Worm (Caenorhabditis elegans): ENCODE results near the gene grk-2.

The grk-2 gene

ce11 chrIII:698814-699213 lies 22.9 kb downstream of the grk-2 start (continued):
- TF ChIP-seq nhr-102 (tag; optimal IDR thresholded peaks at IDR 0.05) (no peak), zip-11 (GFP tag; IDR thresholded peaks at IDR 0.05) (no peak), pqm-1 (tag; optimal IDR thresholded peaks at IDR 0.05) (no peak), T26A8.4 (GFP tag; IDR thresholded peaks at IDR 0.05) (0 out of 2 replicates have a peak, but pooled peaks have one; percentile 58), skn-1 (tag; optimal IDR thresholded peaks at IDR 0.05) (no peak), lin-38 (GFP tag; IDR thresholded peaks at IDR 0.05) (peak; percentile 78), aha-1 (tag) (no peak), F44E2.7 (GFP tag; IDR thresholded peaks at IDR 0.05) (peak; percentile 88), nhr-28 (tag; optimal IDR thresholded peaks at IDR 0.05) (no peak), lsy-2 (tag; optimal IDR thresholded peaks at IDR 0.05) (no peak), egl-43 (GFP tag; IDR thresholded peaks at IDR 0.05) (peak; percentile 91), dmd-8 (GFP tag; IDR thresholded peaks at IDR 0.05) (peak; percentile 88), ctbp-1 (GFP tag; IDR thresholded peaks at IDR 0.05) (peak; percentile 85), madf-9 (GFP tag; conservative IDR thresholded peaks at IDR 0.05) (peak; percentile 73), saeg-2 (GFP tag; IDR thresholded peaks at IDR 0.05) (no peak), fos-1 (tag; optimal IDR thresholded peaks at IDR 0.05) (no peak), mdt-29 (GFP tag; IDR thresholded peaks at IDR 0.05) (no peak), R02D3.7 (tag; optimal IDR thresholded peaks at IDR 0.05) (no peak), php-3 (GFP tag; IDR thresholded peaks at IDR 0.05) (peak; percentile 9; the same call in 1 of the 2 replicates), lim-7 (GFP tag; IDR thresholded peaks at IDR 0.05) (peak; percentile 93), ceh-62 (tag; optimal IDR thresholded peaks at IDR 0.05) (no peak), zfp-3 (GFP tag; conservative IDR thresholded peaks at IDR 0.05) (no peak), ceh-28 (tag; optimal IDR thresholded peaks at IDR 0.05) (no peak), hif-1 (tag; optimal IDR thresholded peaks at IDR 0.05) (no peak), nhr-6 (tag; optimal IDR thresholded peaks at IDR 0.05) (no peak), ceh-20 (GFP tag; IDR thresholded peaks at IDR 0.05) (0 out of 2 replicates have a peak, but pooled peaks have one; percentile 32), daf-16 (GFP tag; optimal IDR thresholded peaks at IDR 0.05) (peak; percentile 24 to 71), daf-16 (tag; optimal IDR thresholded peaks at IDR 0.05) (no peak), tra-1 (GFP tag; IDR thresholded peaks at IDR 0.05) (peak; percentile 57; the same call in 1 of the 2 replicates), fkh-10 (GFP tag; optimal IDR thresholded peaks at IDR 0.05) (no peak), F26F4.8 (GFP tag; conservative IDR thresholded peaks at IDR 0.05) (peak; percentile 65; the same call in 1 of the 2 replicates), madf-5 (GFP tag; IDR thresholded peaks at IDR 0.05) (peak; percentile 59 to 85; a peak in 2 of 4 replicates), rbr-2 (tag; optimal IDR thresholded peaks at IDR 0.05) (no peak), nhr-41 (GFP tag; IDR thresholded peaks at IDR 0.05) (0 out of 2 replicates have a peak, but pooled peaks have one; percentile 39), ceh-44 (GFP tag; IDR thresholded peaks at IDR 0.05) (peak; percentile 54; the same call in 1 of the 2 replicates), unc-39 (tag; optimal IDR thresholded peaks at IDR 0.05) (no peak), daf-12 (tag; optimal IDR thresholded peaks at IDR 0.05) (no peak), F10B5.3 (tag; optimal IDR thresholded peaks at IDR 0.05) (no peak), gei-8 (GFP tag; optimal IDR thresholded peaks at IDR 0.05) (peak; percentile 47), mdl-1 (tag; optimal IDR thresholded peaks at IDR 0.05) (no peak), ces-1 (GFP tag; optimal IDR thresholded peaks at IDR 0.05) (no peak), D1046.2 (GFP tag; IDR thresholded peaks at IDR 0.05) (peak; percentile 84), unc-62 (GFP tag; optimal IDR thresholded peaks at IDR 0.05 in 1 of 2) (no peak), unc-62 (tag; optimal IDR thresholded peaks at IDR 0.05) (no peak), dmd-9 (GFP tag; IDR thresholded peaks at IDR 0.05) (no peak), zag-1 (tag; optimal IDR thresholded peaks at IDR 0.05) (no peak), ZK337.2 (GFP tag; IDR thresholded peaks at IDR 0.05) (peak; percentile 65), daf-8 (GFP tag; IDR thresholded peaks at IDR 0.05) (no peak), F49E8.2 (tag; optimal IDR thresholded peaks at IDR 0.05; ENCODE audit: borderline replicate concordance) (peak; percentile 73), lin-39 (tag; optimal IDR thresholded peaks at IDR 0.05) (no peak), nhr-76 (tag; optimal IDR thresholded peaks at IDR 0.05) (no peak), mxl-3 (GFP tag; optimal IDR thresholded peaks at IDR 0.05) (no peak), nhr-77 (tag; optimal IDR thresholded peaks at IDR 0.05) (no peak)
